Fruit fly (Drosophila melanogaster): ENCODE results near the gene CG14933.

CG14933 gene

dm6 chr2L:11807697-11808226, 34.9 kb upstream of the CG14933 start (continued):
- TF ChIP-seq CG2875 (GFP tag; optimal IDR thresholded peaks at IDR 0.05) (no peak), Xrp1 (GFP tag; IDR thresholded peaks at IDR 0.05) (no peak), unpg (GFP tag; optimal IDR thresholded peaks at IDR 0.05) (peak; percentile 2), CG7786 (GFP tag; optimal IDR thresholded peaks at IDR 0.05) (no peak), CG6254 (GFP tag; optimal IDR thresholded peaks at IDR 0.05) (no peak), Atf6 (GFP tag; IDR thresholded peaks at IDR 0.05) (peak; percentile 37; the same call in 1 of the 2 replicates), Tbp (GFP tag; optimal IDR thresholded peaks at IDR 0.05) (no peak), wek (GFP tag; optimal IDR thresholded peaks at IDR 0.05) (no peak), Ada2b (GFP tag; IDR thresholded peaks at IDR 0.05) (no peak), CG10366 (GFP tag; IDR thresholded peaks at IDR 0.05) (no peak), Hr39 (optimal IDR thresholded peaks at IDR 0.05) (no peak), Nf-YC (tag; optimal IDR thresholded peaks at IDR 0.05) (peak; percentile 55), Vsx1 (GFP tag; optimal IDR thresholded peaks at IDR 0.05) (no peak), HmgD (GFP tag; optimal IDR thresholded peaks at IDR 0.05) (peak; percentile 61), CG3838 (GFP tag; optimal IDR thresholded peaks at IDR 0.05) (no peak), CG16813 (GFP tag; IDR thresholded peaks at IDR 0.05; ENCODE audit: partially characterized antibody) (no peak), CG1647 (GFP tag; optimal IDR thresholded peaks at IDR 0.05) (no peak), CG1024 (GFP tag; IDR thresholded peaks at IDR 0.05) (no peak), NC2β (GFP tag; optimal IDR thresholded peaks at IDR 0.05) (no peak), Poxn (GFP tag; IDR thresholded peaks at IDR 0.05) (no peak), CG3281 (GFP tag; optimal IDR thresholded peaks at IDR 0.05) (peak; percentile 10), crp (GFP tag; optimal IDR thresholded peaks at IDR 0.05) (no peak), PHDP (tag; optimal IDR thresholded peaks at IDR 0.05) (no peak), pfk (GFP tag; optimal IDR thresholded peaks at IDR 0.05) (no peak), pros (GFP tag; optimal IDR thresholded peaks at IDR 0.05) (peak; percentile 93), grn (GFP tag; optimal IDR thresholded peaks at IDR 0.05) (no peak), CG13424 (tag; optimal IDR thresholded peaks at IDR 0.05) (no peak), Hr51 (GFP tag; optimal IDR thresholded peaks at IDR 0.05) (no peak), fru (optimal IDR thresholded peaks at IDR 0.05) (no peak), CG6272 (GFP tag; IDR thresholded peaks at IDR 0.05) (0 out of 2 replicates have a peak, but pooled peaks have one; percentile 15), pum (GFP tag; optimal IDR thresholded peaks at IDR 0.05) (no peak), grau (tag; optimal IDR thresholded peaks at IDR 0.05) (no peak), CG12071 (GFP tag; optimal IDR thresholded peaks at IDR 0.05) (peak; percentile 52), prd (optimal IDR thresholded peaks at IDR 0.05) (no peak), prd (GFP tag; IDR thresholded peaks at IDR 0.05) (no peak), Blimp-1 (GFP tag; optimal IDR thresholded peaks at IDR 0.05) (no peak), gsb (GFP tag; IDR thresholded peaks at IDR 0.05) (no peak), Deaf1 (tag; optimal IDR thresholded peaks at IDR 0.05) (peak; percentile 99), scrt (GFP tag; optimal IDR thresholded peaks at IDR 0.05) (peak; percentile 64), dpn (GFP tag; optimal IDR thresholded peaks at IDR 0.05) (peak in 1 of 2 experiments; percentile 5), CG7963 (GFP tag; IDR thresholded peaks at IDR 0.05; ENCODE audit: partially characterized antibody) (no peak), CG8765 (GFP tag; IDR thresholded peaks at IDR 0.05) (no peak), repo (GFP tag; optimal IDR thresholded peaks at IDR 0.05) (peak; percentile 48), CG9609 (GFP tag; optimal IDR thresholded peaks at IDR 0.05) (no peak), mld (GFP tag; IDR thresholded peaks at IDR 0.05; ENCODE audit: partially characterized antibody) (no peak), Opbp (GFP tag; IDR thresholded peaks at IDR 0.05; ENCODE audit: partially characterized antibody) (no peak), zfh1 (GFP tag; IDR thresholded peaks at IDR 0.05) (peak; percentile 23; the same call in 1 of the 3 replicates), Ravus (GFP tag; IDR thresholded peaks at IDR 0.05) (no peak), Ptx1 (GFP tag; IDR thresholded peaks at IDR 0.05) (no peak), abd-A (tag; optimal IDR thresholded peaks at IDR 0.05) (peak; percentile 95), Oaz (GFP tag; IDR thresholded peaks at IDR 0.05) (no peak)
